Worm (Caenorhabditis elegans) whole organism, L2 larva: ENCODE measurements around the gene cdgs-1.
A peak's percentile ranks its signal among the peaks of the same experiment; 100 is the strongest.

Experiments used
- alr-1 ChIP-seq: fragments of 150-350 bp; optimal IDR thresholded peaks from 2 replicates; lab custom pipeline; 2014; ENCODE audit warnings: missing biosample characterization, missing genetic modification characterization
- elt-3 ChIP-seq: sonication (generic microtip); optimal IDR thresholded peaks from 2 replicates; lab custom pipeline; 2017; ENCODE audit warnings: missing biosample characterization, missing genetic modification characterization
- mab-5 ChIP-seq: fragments of 150-350 bp; optimal IDR thresholded peaks from 2 replicates; lab custom pipeline; 2014; ENCODE audit warnings: missing biosample characterization, missing genetic modification characterization
- mdl-1 ChIP-seq, 2 experiments: fragments of 150-350 bp in 1 of 2; sonication (generic microtip) in 1 of 2; optimal IDR thresholded peaks; 2 replicates each; lab custom pipeline; 2017; ENCODE audit warnings: missing biosample characterization in 2 of 2, missing genetic modification characterization in 2 of 2
- nhr-11 ChIP-seq: fragments of 150-350 bp; optimal IDR thresholded peaks from 2 replicates; lab custom pipeline; 2014; ENCODE audit warnings: missing biosample characterization, missing genetic modification characterization
- nhr-12 ChIP-seq: fragments of 150-350 bp; optimal IDR thresholded peaks from 2 replicates; lab custom pipeline; 2014; ENCODE audit warnings: missing biosample characterization, missing genetic modification characterization
- nhr-25 ChIP-seq: fragments of 150-350 bp; sonication (generic microtip); optimal IDR thresholded peaks from 3 replicates; lab custom pipeline; 2014; ENCODE audit warnings: missing biosample characterization, missing genetic modification characterization
- peb-1 ChIP-seq: fragments of 150-350 bp; optimal IDR thresholded peaks from 2 replicates; lab custom pipeline; 2014; ENCODE audit warnings: missing biosample characterization, missing genetic modification characterization
- snpc-4 ChIP-seq: fragments of 150-350 bp; optimal IDR thresholded peaks from 2 replicates; lab custom pipeline; 2014; ENCODE audit warnings: missing biosample characterization, missing genetic modification characterization
- unc-55 ChIP-seq: fragments of 150-350 bp; sonication (generic microtip); optimal IDR thresholded peaks from 3 replicates; lab custom pipeline; 2014; ENCODE audit warnings: missing biosample characterization, missing genetic modification reagents, missing genetic modification characterization
- unc-62 ChIP-seq: fragments of 150-350 bp; optimal IDR thresholded peaks from 2 replicates; lab custom pipeline; 2014; ENCODE audit warnings: missing biosample characterization, missing genetic modification reagents, missing genetic modification characterization
- zag-1 ChIP-seq: fragments of 150-350 bp; optimal IDR thresholded peaks from 2 replicates; lab custom pipeline; 2014; ENCODE audit warnings: missing biosample characterization, missing genetic modification characterization
- ztf-11 ChIP-seq: sonication (generic microtip); optimal IDR thresholded peaks from 2 replicates; lab custom pipeline; 2017; ENCODE audit warnings: missing biosample characterization, missing genetic modification characterization
- ztf-4 ChIP-seq: fragments of 150-350 bp; optimal IDR thresholded peaks from 2 replicates; lab custom pipeline; 2014; ENCODE audit warnings: missing biosample characterization, missing genetic modification characterization

ce11 chrIV:7836491-7836890 is 21.0 kb upstream of the cdgs-1 start:
- TF ChIP-seq ztf-11 (tag; lab: Kevin White, UChicago) (no peak), zag-1 (tag; lab: Kevin White, UChicago) (no peak), mdl-1 (tag; optimal IDR thresholded peaks at IDR 0.05; lab: Kevin White, UChicago) (no peak), alr-1 (no peak), unc-62 (GFP tag; lab: Kevin White, UChicago) (no peak), snpc-4 (tag; lab: Kevin White, UChicago) (no peak), ztf-4 (tag; lab: Kevin White, UChicago) (no peak), nhr-11 (tag; lab: Kevin White, UChicago) (no peak), elt-3 (tag; lab: Kevin White, UChicago) (no peak), peb-1 (tag; lab: Kevin White, UChicago) (no peak), nhr-12 (tag; lab: Kevin White, UChicago) (no peak), mab-5 (tag; lab: Kevin White, UChicago) (no peak), nhr-25 (tag; lab: Kevin White, UChicago) (peak; percentile 28), unc-55 (no peak)
